Worm (Caenorhabditis elegans) whole organism, mixed stage, embryonic: ENCODE data around the gene C18H7.11.
A peak's percentile ranks its signal among the peaks of the same experiment; 100 is the strongest.

Source experiments
- M03D4.4 ChIP-seq: sonication (generic microtip); optimal IDR thresholded peaks from 2 replicates; lab custom pipeline; 2017; ENCODE audit warnings: mild to moderate bottlenecking, missing genetic modification characterization, missing compliant biosample characterization
- bed-3 ChIP-seq: fragments of 200-800 bp; sonication (Bioruptor generic); optimal IDR thresholded peaks from 3 replicates; lab custom pipeline; 2018; ENCODE audit warnings: mild to moderate bottlenecking, missing genetic modification characterization, moderate library complexity, missing compliant biosample characterization
- blmp-1 ChIP-seq: fragments of 150-350 bp; optimal IDR thresholded peaks from 2 replicates; lab custom pipeline; 2014; ENCODE audit warnings: missing biosample characterization, missing genetic modification characterization
- ceh-39 ChIP-seq: fragments of 150-350 bp; optimal IDR thresholded peaks from 2 replicates; lab custom pipeline; 2014; ENCODE audit warnings: missing biosample characterization, missing genetic modification characterization
- ceh-43 ChIP-seq: fragments of 200-800 bp; sonication (Bioruptor generic); optimal IDR thresholded peaks from 2 replicates; lab custom pipeline; 2018; ENCODE audit warnings: mild to moderate bottlenecking, missing genetic modification characterization, moderate library complexity, missing compliant biosample characterization
- ceh-83 ChIP-seq: fragments of 200-800 bp; sonication (Bioruptor generic); optimal IDR thresholded peaks from 2 replicates; lab custom pipeline; 2018; ENCODE audit warnings: mild to moderate bottlenecking, missing genetic modification characterization, missing compliant biosample characterization
- ces-1 ChIP-seq: fragments of 150-350 bp; optimal IDR thresholded peaks from 2 replicates; lab custom pipeline; 2014; ENCODE audit warnings: missing biosample characterization, missing genetic modification reagents, missing genetic modification characterization
- cnd-1 ChIP-seq: fragments of 200-800 bp; sonication (Bioruptor generic); optimal IDR thresholded peaks from 2 replicates; lab custom pipeline; 2018; ENCODE audit warnings: mild to moderate bottlenecking, missing genetic modification characterization, missing compliant biosample characterization
- drap-1 ChIP-seq: fragments of 200-800 bp; sonication (Bioruptor generic); optimal IDR thresholded peaks from 3 replicates; lab custom pipeline; 2018; ENCODE audit warnings: mild to moderate bottlenecking, missing genetic modification characterization, missing compliant biosample characterization
- elt-1 ChIP-seq: sonication (generic microtip); optimal IDR thresholded peaks from 2 replicates; lab custom pipeline; 2017; ENCODE audit warnings: missing genetic modification characterization, mild to moderate bottlenecking, missing compliant biosample characterization, antibody characterized with exemption, moderate library complexity, borderline replicate concordance; ENCODE audit not compliant: insufficient read depth
- elt-3 ChIP-seq: fragments of 150-350 bp; optimal IDR thresholded peaks from 2 replicates; lab custom pipeline; 2014; ENCODE audit warnings: missing biosample characterization, missing genetic modification characterization
- flh-1 ChIP-seq: fragments of 200-800 bp; sonication (Bioruptor generic); optimal IDR thresholded peaks from 2 replicates; lab custom pipeline; 2018; ENCODE audit warnings: mild to moderate bottlenecking, missing genetic modification characterization, moderate library complexity, missing compliant biosample characterization
- ham-2 ChIP-seq: fragments of 200-800 bp; sonication (Bioruptor generic); optimal IDR thresholded peaks from 2 replicates; lab custom pipeline; 2018; ENCODE audit warnings: mild to moderate bottlenecking, missing genetic modification characterization, missing compliant biosample characterization
- hlh-1 ChIP-seq: fragments of 150-350 bp; optimal IDR thresholded peaks from 2 replicates; lab custom pipeline; 2014; ENCODE audit warnings: missing biosample characterization, missing genetic modification reagents, missing genetic modification characterization
- lin-13 ChIP-seq: fragments of 150-350 bp; optimal IDR thresholded peaks from 2 replicates; lab custom pipeline; 2014; ENCODE audit warnings: missing biosample characterization, missing genetic modification characterization
- lin-32 ChIP-seq: fragments of 200-800 bp; sonication (Bioruptor generic); optimal IDR thresholded peaks from 2 replicates; lab custom pipeline; 2018; ENCODE audit warnings: mild to moderate bottlenecking, missing genetic modification characterization, missing compliant biosample characterization
- lsy-2 ChIP-seq: fragments of 150-350 bp; optimal IDR thresholded peaks from 2 replicates; lab custom pipeline; 2014; ENCODE audit warnings: missing biosample characterization, missing genetic modification characterization
- mab-5 ChIP-seq: fragments of 150-350 bp; optimal IDR thresholded peaks from 2 replicates; lab custom pipeline; 2014; ENCODE audit warnings: missing biosample characterization, missing genetic modification characterization
- mep-1 ChIP-seq: fragments of 150-350 bp; optimal IDR thresholded peaks from 2 replicates; lab custom pipeline; 2017; ENCODE audit warnings: missing biosample characterization, missing genetic modification reagents, missing genetic modification characterization, inconsistent platforms
- mls-2 ChIP-seq: sonication (generic microtip); optimal IDR thresholded peaks from 2 replicates; lab custom pipeline; 2016; ENCODE audit warnings: mild to moderate bottlenecking, missing genetic modification characterization, moderate library complexity, missing compliant biosample characterization
- nhr-12 ChIP-seq: fragments of 150-350 bp; optimal IDR thresholded peaks from 2 replicates; lab custom pipeline; 2014; ENCODE audit warnings: missing biosample characterization, missing genetic modification characterization
- nhr-2 ChIP-seq: fragments of 150-350 bp; optimal IDR thresholded peaks from 2 replicates; lab custom pipeline; 2014; ENCODE audit warnings: missing biosample characterization, missing genetic modification characterization
- nhr-237 ChIP-seq: fragments of 150-350 bp; optimal IDR thresholded peaks from 2 replicates; lab custom pipeline; 2014; ENCODE audit warnings: missing biosample characterization, missing genetic modification characterization
- nhr-28 ChIP-seq: fragments of 150-350 bp; optimal IDR thresholded peaks from 2 replicates; lab custom pipeline; 2014; ENCODE audit warnings: missing biosample characterization, missing genetic modification characterization
- nhr-76 ChIP-seq: sonication (generic microtip); optimal IDR thresholded peaks from 2 replicates; lab custom pipeline; 2017; ENCODE audit warnings: missing biosample characterization, missing genetic modification characterization
- pha-4 ChIP-seq: fragments of 150-350 bp; optimal IDR thresholded peaks from 2 replicates; lab custom pipeline; 2018; ENCODE audit warnings: missing biosample characterization, missing genetic modification reagents, missing genetic modification characterization
- sem-2 ChIP-seq: fragments of 200-800 bp; sonication (Bioruptor generic); optimal IDR thresholded peaks from 2 replicates; lab custom pipeline; 2018; ENCODE audit warnings: mild to moderate bottlenecking, missing genetic modification characterization, missing compliant biosample characterization
- snpc-4 ChIP-seq: fragments of 150-350 bp; optimal IDR thresholded peaks from 2 replicates; lab custom pipeline; 2014; ENCODE audit warnings: missing biosample characterization, missing genetic modification characterization
- sptf-1 ChIP-seq: sonication (generic microtip); optimal IDR thresholded peaks from 2 replicates; lab custom pipeline; 2017; ENCODE audit warnings: mild to moderate bottlenecking, missing genetic modification characterization, moderate library complexity, missing compliant biosample characterization
- tbx-8 ChIP-seq: fragments of 200-800 bp; sonication (Bioruptor generic); optimal IDR thresholded peaks from 2 replicates; lab custom pipeline; 2018; ENCODE audit warnings: mild to moderate bottlenecking, missing genetic modification characterization, moderate library complexity, missing compliant biosample characterization
- unc-120 ChIP-seq: sonication (generic microtip); optimal IDR thresholded peaks from 2 replicates; lab custom pipeline; 2017; ENCODE audit warnings: missing genetic modification characterization, missing compliant biosample characterization; ENCODE audit not compliant: poor library complexity, severe bottlenecking
- unc-39 ChIP-seq: fragments of 150-350 bp; optimal IDR thresholded peaks from 2 replicates; lab custom pipeline; 2014; ENCODE audit warnings: missing biosample characterization, missing genetic modification characterization
- unc-62 ChIP-seq: fragments of 150-350 bp; optimal IDR thresholded peaks from 2 replicates; lab custom pipeline; 2014; ENCODE audit warnings: missing biosample characterization, missing genetic modification reagents, missing genetic modification characterization
- zip-8 ChIP-seq: fragments of 150-350 bp; optimal IDR thresholded peaks from 2 replicates; lab custom pipeline; 2014; ENCODE audit warnings: missing biosample characterization, missing genetic modification characterization
- ztf-11 ChIP-seq: fragments of 150-350 bp; optimal IDR thresholded peaks from 2 replicates; lab custom pipeline; 2014; ENCODE audit warnings: missing biosample characterization, missing genetic modification characterization

The C18H7.11 gene

DNA sequence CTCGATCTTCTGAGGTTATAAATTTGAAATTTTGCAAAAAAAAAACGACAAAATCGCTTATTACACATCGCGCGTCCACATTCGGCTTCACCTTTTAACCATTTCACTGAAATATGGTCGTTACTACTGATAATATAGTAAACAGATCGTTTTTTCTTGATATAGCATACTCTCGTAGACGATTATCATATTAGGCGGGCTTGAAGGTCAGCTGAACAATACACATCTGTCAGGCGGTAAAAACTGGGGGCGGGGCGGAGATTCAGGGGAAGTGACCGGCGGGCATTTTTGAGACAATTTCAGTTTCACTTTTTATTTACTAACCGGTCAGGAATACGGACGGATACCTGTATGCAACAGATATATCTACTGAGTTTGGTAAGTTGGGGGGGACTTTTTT is 18.5 kb downstream of the C18H7.11 start, which contains the start of gene C18H7.1:
C18H7.1 (plus strand) TSS at position 301 of the 400 bp plus-strand sequence.
- TF ChIP-seq elt-3 (tag; lab: Kevin White, UChicago) (no peak), drap-1 (GFP tag; lab: Kevin White, UChicago) (no peak), hlh-1 (tag; lab: Kevin White, UChicago) (no peak), nhr-76 (tag; lab: Kevin White, UChicago) (no peak), ceh-83 (GFP tag; lab: Kevin White, UChicago) (no peak), pha-4 (tag; lab: Kevin White, UChicago) (no peak), unc-62 (GFP tag; lab: Kevin White, UChicago) (no peak), nhr-12 (tag; lab: Kevin White, UChicago) (no peak), nhr-237 (tag; lab: Kevin White, UChicago) (no peak), ces-1 (GFP tag; lab: Kevin White, UChicago) (no peak), cnd-1 (tag; lab: Kevin White, UChicago) (no peak), unc-120 (tag; lab: Kevin White, UChicago) (no peak), ham-2 (GFP tag; lab: Kevin White, UChicago) (no peak)
- TF ChIP-seq, all 35 proteins: peak for 0

DNA sequence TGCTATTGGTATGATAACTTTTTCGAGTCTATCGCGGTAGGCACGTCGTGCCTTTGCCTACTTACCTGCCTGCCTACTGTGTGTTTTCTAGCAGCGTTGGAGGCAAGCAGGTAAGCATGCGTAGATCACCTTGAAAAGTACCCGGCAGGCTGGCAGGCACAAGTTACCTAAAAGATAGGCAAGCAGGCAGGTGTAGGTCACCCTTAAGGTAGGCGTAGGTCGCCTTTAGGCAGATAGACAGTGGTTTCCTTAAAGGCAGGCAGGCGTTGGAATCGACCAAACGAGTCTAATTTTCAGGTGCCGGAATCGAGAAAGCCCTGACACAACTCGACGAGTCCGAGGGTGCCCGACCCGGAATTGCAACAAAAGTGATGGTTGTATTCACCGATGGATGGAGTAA is 23.1 kb downstream of the C18H7.11 start:
- TF ChIP-seq lin-13 (tag; lab: Kevin White, UChicago), result no peak

DNA sequence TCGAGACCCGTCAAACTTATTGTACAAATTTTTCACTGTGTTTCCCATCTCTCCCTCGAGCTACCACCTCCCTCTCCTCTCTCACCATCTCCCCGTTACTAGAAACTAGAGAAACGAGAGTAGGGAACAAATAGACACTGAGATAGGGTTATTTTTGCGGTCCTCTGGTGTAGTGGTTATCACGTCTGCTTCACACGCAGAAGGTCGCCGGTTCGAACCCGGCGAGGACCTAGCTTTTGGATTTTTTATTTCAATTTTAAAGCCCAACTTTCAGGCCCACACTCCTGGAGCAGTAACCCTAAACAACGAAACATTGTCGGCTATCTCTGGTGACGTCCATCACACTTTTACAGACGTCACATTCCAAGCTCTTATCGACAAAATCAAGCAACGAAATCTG is 23.6 kb downstream of the C18H7.11 start:
- TF ChIP-seq mep-1 (tag; lab: Kevin White, UChicago), result peak; percentile 29
- TF ChIP-seq lin-13 (tag; lab: Kevin White, UChicago), result no peak
- no peak for TF ChIP-seq elt-3 (tag; lab: Kevin White, UChicago)
- TF ChIP-seq cnd-1 (tag; lab: Kevin White, UChicago), result peak; percentile 76
- TF ChIP-seq hlh-1 (tag; lab: Kevin White, UChicago), result no peak
- TF ChIP-seq mls-2 (tag; lab: Kevin White, UChicago), result peak; percentile 78
- TF ChIP-seq drap-1 (GFP tag; lab: Kevin White, UChicago), result peak; percentile 82
- peak; percentile 61 for TF ChIP-seq sem-2 (GFP tag; lab: Kevin White, UChicago)
- no peak for TF ChIP-seq elt-1 (tag; lab: Kevin White, UChicago)
- peak; percentile 91 for TF ChIP-seq sptf-1 (tag; lab: Kevin White, UChicago)
- no peak for TF ChIP-seq blmp-1 (tag; lab: Kevin White, UChicago)
- TF ChIP-seq lin-32 (GFP tag; lab: Kevin White, UChicago), result peak; percentile 81
- peak; percentile 72 for TF ChIP-seq tbx-8
- TF ChIP-seq flh-1 (GFP tag; lab: Kevin White, UChicago), result peak; percentile 70
- TF ChIP-seq ces-1 (GFP tag; lab: Kevin White, UChicago), result peak; percentile 28
- TF ChIP-seq ceh-43 (GFP tag; lab: Kevin White, UChicago), result peak; percentile 74
- TF ChIP-seq unc-39 (tag; lab: Kevin White, UChicago), result no peak
- no peak for TF ChIP-seq nhr-12 (tag; lab: Kevin White, UChicago)
- peak; percentile 68 for TF ChIP-seq ham-2 (GFP tag; lab: Kevin White, UChicago)
- peak; percentile 20 for TF ChIP-seq nhr-28 (tag; lab: Kevin White, UChicago)
- TF ChIP-seq pha-4 (tag; lab: Kevin White, UChicago), result peak; percentile 26
- TF ChIP-seq nhr-2 (tag; lab: Kevin White, UChicago), result no peak
- peak; percentile 5 for TF ChIP-seq unc-62 (GFP tag; lab: Kevin White, UChicago)
- peak; percentile 76 for TF ChIP-seq unc-120 (tag; lab: Kevin White, UChicago)
- TF ChIP-seq ztf-11 (tag; lab: Kevin White, UChicago), result peak; percentile 21
- no peak for TF ChIP-seq snpc-4 (tag; lab: Kevin White, UChicago)
- peak; percentile 85 for TF ChIP-seq ceh-83 (GFP tag; lab: Kevin White, UChicago)
- TF ChIP-seq nhr-76 (tag; lab: Kevin White, UChicago), result no peak
- peak; percentile 2 for TF ChIP-seq lsy-2 (tag; lab: Kevin White, UChicago)
- TF ChIP-seq M03D4.4 (tag; lab: Kevin White, UChicago), result peak; percentile 86
- no peak for TF ChIP-seq ceh-39
- peak; percentile 69 for TF ChIP-seq bed-3 (GFP tag; lab: Kevin White, UChicago)
- TF ChIP-seq nhr-237 (tag; lab: Kevin White, UChicago), result peak; percentile 8
- no peak for TF ChIP-seq zip-8
- no peak for TF ChIP-seq mab-5 (tag; lab: Kevin White, UChicago)
